Worm (Caenorhabditis elegans): ENCODE results near the gene F07F6.2.
A peak's percentile ranks its signal among the peaks of the same experiment; 100 is the strongest.

DNA sequence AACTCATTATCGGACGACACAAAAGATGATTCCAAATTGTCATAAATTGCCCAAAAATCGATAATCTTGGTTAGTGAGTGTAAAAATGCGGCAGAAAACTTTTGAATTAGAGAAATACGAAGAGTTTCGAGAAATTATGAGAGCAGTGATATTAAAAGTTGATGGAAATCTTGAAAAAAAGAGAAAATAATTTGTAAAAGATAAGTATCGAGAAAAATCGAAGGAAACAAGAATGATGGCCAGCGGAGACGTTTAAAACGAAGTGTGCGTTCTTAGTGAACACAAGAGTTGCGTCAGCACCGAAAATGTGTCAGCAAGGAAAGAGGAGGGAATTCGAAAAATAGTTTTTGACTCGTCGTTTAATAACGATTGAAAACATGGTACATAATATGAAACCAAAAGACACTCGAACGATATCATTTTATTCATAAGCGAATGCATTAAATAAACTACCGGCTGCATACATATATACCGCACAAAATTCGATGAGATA is 40.1 kb upstream of the F07F6.2 start, which contains the start of gene ndx-6:
- TF ChIP-seq ceh-82 (tag; optimal IDR thresholded peaks at IDR 0.05) (peak; percentile 81 to 88 (median 84)), pqm-1 (tag; optimal IDR thresholded peaks at IDR 0.05) (no peak)
